Fruit fly (Drosophila melanogaster): ENCODE measurements around the gene Brd.

The Brd gene

DNA sequence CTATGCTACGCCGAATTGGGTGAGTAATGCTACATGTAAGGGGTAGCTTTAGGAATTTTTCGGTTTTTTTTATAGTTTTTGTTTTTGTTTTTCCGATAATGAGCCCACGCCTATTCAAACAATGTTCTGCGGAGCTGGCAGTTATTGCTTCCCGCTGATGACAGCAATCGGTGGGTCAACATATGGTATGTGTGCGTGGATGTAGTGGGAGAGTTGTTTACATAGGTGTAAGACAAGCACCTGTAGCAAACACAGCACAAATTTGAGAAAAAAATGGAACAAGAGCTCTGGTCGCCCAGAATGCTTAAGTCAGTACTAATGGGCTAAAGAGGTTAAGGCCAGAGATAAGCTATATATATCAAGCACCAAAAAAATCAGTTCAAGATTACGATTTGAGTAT lies 15.8 kb downstream of the Brd start (continued):
- TF ChIP-seq cato (GFP tag; optimal IDR thresholded peaks at IDR 0.05; ENCODE audit: borderline replicate concordance) (no peak), sd (tag; optimal IDR thresholded peaks at IDR 0.05) (peak; percentile 25), Nf-YA (GFP tag; IDR thresholded peaks at IDR 0.05) (no peak), CG7786 (GFP tag; optimal IDR thresholded peaks at IDR 0.05) (no peak), insv (GFP tag; optimal IDR thresholded peaks at IDR 0.05) (no peak), hth (optimal IDR thresholded peaks at IDR 0.05) (no peak), chm (GFP tag; IDR thresholded peaks at IDR 0.05) (no peak), schlank (tag; optimal IDR thresholded peaks at IDR 0.05) (no peak), CG14710 (tag; optimal IDR thresholded peaks at IDR 0.05) (no peak), CG30403 (GFP tag; optimal IDR thresholded peaks at IDR 0.05) (no peak), CG42726 (GFP tag; IDR thresholded peaks at IDR 0.05; ENCODE audit: partially characterized antibody) (no peak), psq (GFP tag; optimal IDR thresholded peaks at IDR 0.05) (no peak), ash1 (GFP tag; optimal IDR thresholded peaks at IDR 0.05) (no peak), slp2 (GFP tag; optimal IDR thresholded peaks at IDR 0.05) (no peak), org-1 (GFP tag; optimal IDR thresholded peaks at IDR 0.05) (no peak), CG17912 (GFP tag; optimal IDR thresholded peaks at IDR 0.05) (no peak), sisA (GFP tag; IDR thresholded peaks at IDR 0.05) (no peak), CG5245 (GFP tag; optimal IDR thresholded peaks at IDR 0.05) (no peak), lilli (GFP tag; optimal IDR thresholded peaks at IDR 0.05) (no peak), CG1233 (GFP tag; optimal IDR thresholded peaks at IDR 0.05) (peak; percentile 2), BtbVII (GFP tag; optimal IDR thresholded peaks at IDR 0.05) (peak; percentile 3), CG10462 (GFP tag; optimal IDR thresholded peaks at IDR 0.05) (no peak), nerfin-1 (tag; optimal IDR thresholded peaks at IDR 0.05) (no peak), knrl (GFP tag; IDR thresholded peaks at IDR 0.05; ENCODE audit: partially characterized antibody) (no peak), fd96Cb (tag; optimal IDR thresholded peaks at IDR 0.05) (no peak), Hr3 (GFP tag; optimal IDR thresholded peaks at IDR 0.05) (no peak), tll (GFP tag; optimal IDR thresholded peaks at IDR 0.05) (peak in 1 of 2 experiments; percentile 3), CG17186 (GFP tag; optimal IDR thresholded peaks at IDR 0.05) (no peak), Mad (GFP tag; optimal IDR thresholded peaks at IDR 0.05) (no peak), CG16863 (GFP tag; optimal IDR thresholded peaks at IDR 0.05) (no peak), CG8944 (GFP tag; optimal IDR thresholded peaks at IDR 0.05) (no peak), CG15011 (GFP tag; optimal IDR thresholded peaks at IDR 0.05) (no peak), az2 (GFP tag; optimal IDR thresholded peaks at IDR 0.05) (no peak), kah (GFP tag; optimal IDR thresholded peaks at IDR 0.05) (peak; percentile 15), CG12219 (GFP tag; optimal IDR thresholded peaks at IDR 0.05) (no peak), CG6254 (GFP tag; optimal IDR thresholded peaks at IDR 0.05) (peak; percentile 24), YL-1 (GFP tag; optimal IDR thresholded peaks at IDR 0.05) (no peak), CG43689 (GFP tag; IDR thresholded peaks at IDR 0.05) (no peak), CG14860 (GFP tag; IDR thresholded peaks at IDR 0.05; ENCODE audit: partially characterized antibody) (no peak), CG9727 (GFP tag; optimal IDR thresholded peaks at IDR 0.05) (peak; percentile 1), CG13624 (GFP tag; optimal IDR thresholded peaks at IDR 0.05) (no peak), HmgZ (tag; optimal IDR thresholded peaks at IDR 0.05) (no peak), bowl (GFP tag; IDR thresholded peaks at IDR 0.05) (no peak), E2f1 (GFP tag; IDR thresholded peaks at IDR 0.05) (no peak), usp (GFP tag; optimal IDR thresholded peaks at IDR 0.05) (no peak), chif (GFP tag; optimal IDR thresholded peaks at IDR 0.05) (no peak), Lhr (GFP tag; optimal IDR thresholded peaks at IDR 0.05) (no peak), wek (GFP tag; optimal IDR thresholded peaks at IDR 0.05) (no peak), PHDP (tag; optimal IDR thresholded peaks at IDR 0.05) (no peak), HmgD (GFP tag; optimal IDR thresholded peaks at IDR 0.05) (no peak), lov (optimal IDR thresholded peaks at IDR 0.05) (no peak), lov (GFP tag; IDR thresholded peaks at IDR 0.05) (no peak)
